Worm (Caenorhabditis elegans) whole organism, late embryonic: ENCODE measurements around the gene C46A5.1.

Experiments used
- ceh-14 ChIP-seq: sonication (generic microtip); optimal IDR thresholded peaks from 2 replicates; lab custom pipeline; 2016; ENCODE audit warnings: missing genotype, missing genetic modification characterization, missing compliant biosample characterization
- ceh-18 ChIP-seq: sonication (generic microtip); optimal IDR thresholded peaks from 2 replicates; lab custom pipeline; 2016; ENCODE audit warnings: missing genetic modification characterization, missing compliant biosample characterization
- ceh-2 ChIP-seq: sonication (generic microtip); optimal IDR thresholded peaks from 2 replicates; lab custom pipeline; 2016; ENCODE audit warnings: missing genotype, missing genetic modification characterization, missing compliant biosample characterization
- ceh-22 ChIP-seq: sonication (generic microtip); optimal IDR thresholded peaks from 2 replicates; lab custom pipeline; 2017; ENCODE audit warnings: missing biosample characterization, missing genetic modification characterization
- ceh-30 ChIP-seq: fragments of 150-350 bp; optimal IDR thresholded peaks from 2 replicates; lab custom pipeline; 2014; ENCODE audit warnings: missing biosample characterization, missing genetic modification characterization
- ceh-31 ChIP-seq: sonication (generic microtip); optimal IDR thresholded peaks from 2 replicates; lab custom pipeline; 2016; ENCODE audit warnings: missing genetic modification characterization, missing compliant biosample characterization
- ceh-34 ChIP-seq: sonication (generic microtip); optimal IDR thresholded peaks from 2 replicates; lab custom pipeline; 2016; ENCODE audit warnings: mild to moderate bottlenecking, missing genetic modification characterization, missing compliant biosample characterization
- ceh-48 ChIP-seq: sonication (generic microtip); optimal IDR thresholded peaks from 2 replicates; lab custom pipeline; 2016; ENCODE audit warnings: missing genetic modification characterization, inconsistent platforms, missing compliant biosample characterization
- ceh-6 ChIP-seq: fragments of 200-800 bp; sonication (Bioruptor generic); optimal IDR thresholded peaks from 2 replicates; lab custom pipeline; 2018; ENCODE audit warnings: mild to moderate bottlenecking, missing genetic modification characterization, missing compliant biosample characterization
- dve-1 ChIP-seq: sonication (generic microtip); optimal IDR thresholded peaks from 2 replicates; lab custom pipeline; 2017; ENCODE audit warnings: antibody characterized with exemption, mild to moderate bottlenecking, missing genetic modification characterization, missing compliant biosample characterization
- elt-2 ChIP-seq: sonication (generic microtip); optimal IDR thresholded peaks from 2 replicates; lab custom pipeline; 2016; ENCODE audit warnings: missing genetic modification reagents, missing genetic modification characterization, missing compliant biosample characterization
- ets-4 ChIP-seq: sonication (generic microtip); optimal IDR thresholded peaks from 2 replicates; lab custom pipeline; 2016; ENCODE audit warnings: missing genetic modification characterization, missing compliant biosample characterization
- fkh-10 ChIP-seq: fragments of 150-350 bp; optimal IDR thresholded peaks from 2 replicates; lab custom pipeline; 2014; ENCODE audit warnings: missing biosample characterization, missing genetic modification reagents, missing genetic modification characterization
- fkh-6 ChIP-seq: sonication (generic microtip); optimal IDR thresholded peaks from 2 replicates; lab custom pipeline; 2016; ENCODE audit warnings: missing genetic modification characterization, missing compliant biosample characterization
- gmeb-2 ChIP-seq: sonication (generic microtip); optimal IDR thresholded peaks from 2 replicates; lab custom pipeline; 2016; ENCODE audit warnings: missing genetic modification characterization, inconsistent platforms, missing compliant biosample characterization
- hlh-30 ChIP-seq: sonication (generic microtip); optimal IDR thresholded peaks from 2 replicates; lab custom pipeline; 2017; ENCODE audit warnings: antibody characterized with exemption, missing genetic modification characterization, missing compliant biosample characterization; ENCODE audit not compliant: insufficient read depth
- hlh-6 ChIP-seq: sonication (generic microtip); optimal IDR thresholded peaks from 2 replicates; lab custom pipeline; 2016; ENCODE audit warnings: missing genotype, missing genetic modification characterization, missing compliant biosample characterization
- hlh-8 ChIP-seq: sonication (generic microtip); optimal IDR thresholded peaks from 2 replicates; lab custom pipeline; 2016; ENCODE audit warnings: missing genotype, missing genetic modification characterization, missing compliant biosample characterization
- lin-11 ChIP-seq: fragments of 200-800 bp; sonication (Bioruptor generic); optimal IDR thresholded peaks from 2 replicates; lab custom pipeline; 2018; ENCODE audit warnings: mild to moderate bottlenecking, missing genetic modification characterization, missing compliant biosample characterization
- mec-3 ChIP-seq: sonication (generic microtip); optimal IDR thresholded peaks from 2 replicates; lab custom pipeline; 2016; ENCODE audit warnings: borderline replicate concordance, missing genetic modification characterization, missing compliant biosample characterization
- nfya-1 ChIP-seq: sonication (generic microtip); optimal IDR thresholded peaks from 2 replicates; lab custom pipeline; 2017; ENCODE audit warnings: missing genetic modification characterization, mild to moderate bottlenecking, missing compliant biosample characterization, antibody characterized with exemption, moderate library complexity
- pag-3 ChIP-seq: sonication (generic microtip); optimal IDR thresholded peaks from 2 replicates; lab custom pipeline; 2016; ENCODE audit warnings: missing compliant biosample characterization, missing genetic modification characterization, borderline replicate concordance
- pat-9 ChIP-seq: fragments of 200-800 bp; sonication (Bioruptor generic); optimal IDR thresholded peaks from 2 replicates; lab custom pipeline; 2018; ENCODE audit warnings: mild to moderate bottlenecking, missing genetic modification characterization, moderate library complexity, missing compliant biosample characterization
- pha-4 ChIP-seq: fragments of 150-350 bp; optimal IDR thresholded peaks from 2 replicates; lab custom pipeline; 2018; ENCODE audit warnings: missing biosample characterization, missing genetic modification reagents, missing genetic modification characterization
- pqm-1 ChIP-seq: sonication (generic microtip); optimal IDR thresholded peaks from 2 replicates; lab custom pipeline; 2016; ENCODE audit warnings: missing genetic modification characterization, missing compliant biosample characterization
- pros-1 ChIP-seq: fragments of 150-350 bp; optimal IDR thresholded peaks from 2 replicates; lab custom pipeline; 2014; ENCODE audit warnings: missing biosample characterization, missing genetic modification reagents, missing genetic modification characterization
- ref-2 ChIP-seq: sonication (generic microtip); optimal IDR thresholded peaks from 2 replicates; lab custom pipeline; 2016; ENCODE audit warnings: missing genetic modification characterization, missing compliant biosample characterization
- sdc-2 ChIP-seq: sonication (generic microtip); optimal IDR thresholded peaks from 2 replicates; lab custom pipeline; 2016; ENCODE audit warnings: missing genotype, missing genetic modification characterization, missing compliant biosample characterization
- sox-4 ChIP-seq: sonication (generic microtip); optimal IDR thresholded peaks from 2 replicates; lab custom pipeline; 2017; ENCODE audit warnings: mild to moderate bottlenecking, missing genetic modification characterization, inconsistent platforms, missing compliant biosample characterization
- syd-9 ChIP-seq: sonication (generic microtip); optimal IDR thresholded peaks from 2 replicates; lab custom pipeline; 2016; ENCODE audit warnings: mild to moderate bottlenecking, missing genetic modification characterization, moderate library complexity, missing compliant biosample characterization
- tbx-2 ChIP-seq: sonication (generic microtip); optimal IDR thresholded peaks from 2 replicates; lab custom pipeline; 2016; ENCODE audit warnings: missing genetic modification characterization, missing compliant biosample characterization
- unc-3 ChIP-seq, 2 experiments: fragments of 200-800 bp in 1 of 2; sonication (Bioruptor generic) in 1 of 2; sonication (generic microtip) in 1 of 2; conservative IDR thresholded peaks in 1 of 2; optimal IDR thresholded peaks in 1 of 2; 2 replicates each; pipeline versions ENCODE4 v1.3.6 to Lab custom; 2016 to 2022; ENCODE audit warnings: missing compliant biosample characterization in 2 of 2, missing genetic modification characterization in 2 of 2, missing genetic modification reagents in 1 of 2
- unc-42 ChIP-seq: sonication (generic microtip); optimal IDR thresholded peaks from 2 replicates; lab custom pipeline; 2016; ENCODE audit warnings: missing genotype, missing genetic modification characterization, missing compliant biosample characterization
- unc-55 ChIP-seq: sonication (generic microtip); optimal IDR thresholded peaks from 2 replicates; lab custom pipeline; 2017; ENCODE audit warnings: missing biosample characterization, missing genetic modification reagents, missing genetic modification characterization
- unc-86 ChIP-seq: sonication (generic microtip); optimal IDR thresholded peaks from 2 replicates; lab custom pipeline; 2016; ENCODE audit warnings: missing genetic modification characterization, missing compliant biosample characterization
- zip-5 ChIP-seq: sonication (generic microtip); optimal IDR thresholded peaks from 2 replicates; lab custom pipeline; 2016; ENCODE audit warnings: missing genetic modification characterization, missing compliant biosample characterization
- ztf-16 ChIP-seq: sonication (generic microtip); optimal IDR thresholded peaks from 2 replicates; lab custom pipeline; 2017; ENCODE audit warnings: missing genetic modification characterization, missing compliant biosample characterization

C46A5.1 gene

DNA sequence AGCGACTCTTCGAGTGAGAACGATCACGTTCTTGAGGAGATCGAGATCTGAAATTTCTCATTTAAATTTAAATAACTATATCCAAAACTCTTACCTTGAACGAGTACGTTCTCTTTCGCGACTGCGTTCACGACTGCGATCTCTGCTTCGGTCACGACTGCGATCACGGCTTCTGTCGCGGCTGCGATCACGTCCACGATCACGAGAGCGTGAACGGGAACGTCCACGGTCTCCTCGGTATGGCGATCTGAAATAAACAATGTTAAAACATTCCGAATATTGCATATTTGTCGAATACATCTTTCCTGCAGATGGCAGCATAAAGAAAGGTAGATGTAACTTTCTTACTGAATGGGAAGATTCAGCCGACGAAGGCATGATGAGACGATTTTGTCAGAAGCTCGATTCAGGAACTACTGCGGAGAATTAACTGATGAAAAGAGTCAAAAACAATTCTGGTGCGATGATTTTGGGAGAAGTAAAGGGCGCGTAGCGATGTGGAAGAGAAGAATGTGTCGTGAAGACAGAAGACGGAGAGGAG is 26.5 kb downstream of the C46A5.1 start:
- no peak for TF ChIP-seq pqm-1 (tag; lab: Kevin White, UChicago)
- peak; percentile 10 for TF ChIP-seq hlh-6
- TF ChIP-seq, all 69 proteins: peak for 1

DNA sequence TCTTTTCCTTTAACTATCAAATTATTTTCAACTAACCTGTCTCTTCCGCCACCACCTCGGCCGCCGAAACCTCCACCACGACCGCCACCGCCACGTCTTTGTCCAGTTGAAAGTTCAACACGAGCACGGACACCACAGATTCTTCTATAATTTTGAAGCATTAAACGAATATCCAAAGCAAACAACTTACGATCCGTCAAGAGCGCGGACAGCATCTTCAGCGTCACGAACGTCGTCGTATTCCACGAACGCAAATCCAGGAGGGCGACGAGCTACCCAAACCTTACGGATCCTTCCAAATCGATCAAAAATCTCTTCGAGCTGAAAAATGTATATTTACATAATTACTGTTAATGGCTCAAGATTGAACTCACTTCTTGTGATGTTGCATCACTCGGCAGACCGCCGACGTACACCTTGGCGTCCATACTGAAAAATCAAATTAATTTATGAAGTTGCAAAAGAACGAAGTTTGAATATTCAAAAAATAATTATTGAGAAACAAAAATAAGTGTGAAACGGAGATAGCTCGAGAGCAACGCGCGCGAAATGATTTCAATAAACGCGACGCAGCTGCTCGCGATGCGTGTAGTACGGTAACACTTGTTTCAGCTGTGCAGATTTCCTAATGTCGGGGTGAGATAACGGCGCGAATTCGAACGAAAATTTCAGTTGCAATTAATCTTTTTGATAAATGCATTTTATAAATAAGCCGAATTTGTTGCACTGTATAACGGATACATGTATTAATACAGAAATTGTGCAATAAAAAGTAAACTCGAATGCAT is 27.3 kb downstream of the C46A5.1 start, which contains the start of gene rsp-6:
rsp-6 (minus strand) TSS at position 429 of the 788 bp plus-strand sequence.
- no peak for TF ChIP-seq hlh-8 (tag; lab: Kevin White, UChicago)
- TF ChIP-seq ceh-31 (tag; lab: Kevin White, UChicago) = peak; percentile 82
- TF ChIP-seq ceh-30 (tag; lab: Kevin White, UChicago) = no peak
- no peak for TF ChIP-seq ets-4 (tag; lab: Kevin White, UChicago)
- TF ChIP-seq ceh-22 (tag; lab: Kevin White, UChicago) = no peak
- no peak for TF ChIP-seq pqm-1 (tag; lab: Kevin White, UChicago)
- peak; percentile 88 for TF ChIP-seq unc-42 (tag; lab: Kevin White, UChicago)
- TF ChIP-seq zip-5 (tag; lab: Kevin White, UChicago) = no peak
- TF ChIP-seq ceh-48 (tag; lab: Kevin White, UChicago) = peak; percentile 9
- no peak for TF ChIP-seq syd-9 (tag; lab: Kevin White, UChicago)
- TF ChIP-seq pat-9 (tag; lab: Kevin White, UChicago) = no peak
- no peak for TF ChIP-seq fkh-6 (tag; lab: Kevin White, UChicago)
- TF ChIP-seq gmeb-2 = no peak
- TF ChIP-seq hlh-30 (tag; lab: Kevin White, UChicago) = peak; percentile 25
- no peak for TF ChIP-seq ceh-6 (GFP tag; lab: Kevin White, UChicago)
- no peak for TF ChIP-seq pros-1
- TF ChIP-seq lin-11 (tag; lab: Kevin White, UChicago) = no peak
- no peak; the same call in 1 of the 2 replicates for TF ChIP-seq unc-3 (GFP tag; conservative IDR thresholded peaks at IDR 0.05; lab: Robert Waterston, UW)
- TF ChIP-seq unc-3 (tag; optimal IDR thresholded peaks at IDR 0.05; lab: Kevin White, UChicago) = no peak
- no peak for TF ChIP-seq ceh-2 (tag; lab: Kevin White, UChicago)
- peak; percentile 47 for TF ChIP-seq ceh-34 (tag; lab: Kevin White, UChicago)
- peak; percentile 73 for TF ChIP-seq elt-2 (tag; lab: Kevin White, UChicago)
- TF ChIP-seq ztf-16 (tag; lab: Kevin White, UChicago) = no peak
- peak; percentile 60 for TF ChIP-seq unc-86 (tag; lab: Kevin White, UChicago)
- TF ChIP-seq unc-55 (GFP tag; lab: Kevin White, UChicago) = peak; percentile 83
- peak; percentile 75 for TF ChIP-seq dve-1 (tag; lab: Kevin White, UChicago)
- no peak for TF ChIP-seq pag-3
- TF ChIP-seq mec-3 (tag; lab: Kevin White, UChicago) = no peak
- no peak for TF ChIP-seq fkh-10 (GFP tag; lab: Kevin White, UChicago)
- TF ChIP-seq sox-4 = no peak
- TF ChIP-seq sdc-2 (tag; lab: Kevin White, UChicago) = no peak
- TF ChIP-seq tbx-2 (tag; lab: Kevin White, UChicago) = peak; percentile 79
- peak; percentile 52 for TF ChIP-seq ceh-14 (tag; lab: Kevin White, UChicago)
- TF ChIP-seq ceh-18 (tag; lab: Kevin White, UChicago) = peak; percentile 71
- TF ChIP-seq ref-2 (tag; lab: Kevin White, UChicago) = peak; percentile 53
- TF ChIP-seq pha-4 = no peak
- peak; percentile 95 for TF ChIP-seq nfya-1 (tag; lab: Kevin White, UChicago)
